Worm (Caenorhabditis elegans): ENCODE data around the gene F54D12.9.
A peak's percentile ranks its signal among the peaks of the same experiment; 100 is the strongest.

F54D12.9 gene

DNA sequence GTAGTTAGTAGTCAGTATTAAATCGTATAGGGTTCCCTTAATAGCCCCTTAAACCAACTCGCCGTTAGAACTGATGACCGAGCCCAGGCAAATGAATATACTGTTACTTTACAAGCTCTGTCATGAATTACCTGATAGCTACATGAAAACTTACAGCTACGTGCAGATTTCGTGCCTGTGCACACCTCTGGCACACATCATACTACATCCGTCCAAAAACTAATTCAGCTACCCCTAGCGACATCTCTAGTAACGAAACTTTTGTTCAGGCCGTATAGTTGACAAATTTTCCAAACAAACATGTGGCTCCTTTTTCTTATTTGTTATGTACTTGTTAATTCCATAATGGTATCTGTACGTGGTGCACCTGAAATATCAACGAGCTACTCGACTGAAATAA is 18.6 kb upstream of the F54D12.9 start, which contains the start of gene F54D12.1:
Gene F54D12.1, plus strand, starts transcription at position 301 of the 400 bp plus-strand sequence.
- TF ChIP-seq skn-1 (tag; optimal IDR thresholded peaks at IDR 0.05) (no peak), mdl-1 (tag; optimal IDR thresholded peaks at IDR 0.05) (no peak), aly-2 (tag; optimal IDR thresholded peaks at IDR 0.05) (no peak), ceh-8 (GFP tag; optimal IDR thresholded peaks at IDR 0.05) (no peak), nhr-47 (tag; optimal IDR thresholded peaks at IDR 0.05) (no peak), lir-3 (tag; optimal IDR thresholded peaks at IDR 0.05; ENCODE audit: poor library complexity) (no peak), zip-4 (GFP tag; optimal IDR thresholded peaks at IDR 0.05) (no peak), lin-15B (tag; optimal IDR thresholded peaks at IDR 0.05) (no peak), nhr-85 (tag) (no peak), ztf-4 (tag; optimal IDR thresholded peaks at IDR 0.05) (no peak), rnt-1 (tag; optimal IDR thresholded peaks at IDR 0.05) (no peak), fkh-8 (tag; optimal IDR thresholded peaks at IDR 0.05) (no peak), fkh-10 (GFP tag; optimal IDR thresholded peaks at IDR 0.05) (no peak), mab-9 (GFP tag; IDR thresholded peaks at IDR 0.05) (no peak), nhr-71 (tag; optimal IDR thresholded peaks at IDR 0.05) (no peak), grh-1 (GFP tag; IDR thresholded peaks at IDR 0.05) (no peak), ets-5 (GFP tag; IDR thresholded peaks at IDR 0.05) (no peak), xbp-1 (tag; optimal IDR thresholded peaks at IDR 0.05) (no peak), nhr-12 (tag; optimal IDR thresholded peaks at IDR 0.05) (no peak), egl-27 (tag; optimal IDR thresholded peaks at IDR 0.05) (no peak)

DNA sequence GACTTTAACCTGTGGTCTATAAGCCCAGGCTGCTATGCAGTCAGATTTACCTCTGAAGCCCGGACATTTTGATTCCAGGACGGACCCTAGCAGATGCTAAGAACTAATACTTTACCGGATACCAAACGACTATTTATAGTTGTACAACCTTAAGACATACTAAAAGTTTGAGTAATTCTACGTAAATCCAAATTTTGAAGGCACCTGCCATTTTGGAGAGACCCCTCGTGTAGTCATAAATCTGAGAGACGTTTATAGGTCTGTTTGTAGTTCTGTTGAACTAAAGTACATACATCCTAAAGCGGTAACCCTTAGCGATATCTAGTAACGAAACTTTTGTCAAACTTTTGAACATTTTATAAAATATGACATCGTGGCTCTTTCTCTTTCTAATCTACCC is 16.9 kb upstream of the F54D12.9 start, which contains the start of gene F54D12.2:
Gene F54D12.2, plus strand, starts transcription at position 301 of the 400 bp plus-strand sequence.
- TF ChIP-seq egl-13 (tag; optimal IDR thresholded peaks at IDR 0.05), result no peak
- no peak for TF ChIP-seq irx-1 (tag; optimal IDR thresholded peaks at IDR 0.05)
- no peak for TF ChIP-seq pag-3 (tag; optimal IDR thresholded peaks at IDR 0.05; ENCODE audit: borderline replicate concordance, insufficient read depth)
- no peak for TF ChIP-seq ets-5 (GFP tag; IDR thresholded peaks at IDR 0.05)
- TF ChIP-seq hpl-2 (GFP tag; optimal IDR thresholded peaks at IDR 0.05), result no peak
- TF ChIP-seq dsc-1 (tag; optimal IDR thresholded peaks at IDR 0.05), result no peak
- TF ChIP-seq ceh-88 (GFP tag; IDR thresholded peaks at IDR 0.05), result no peak

DNA sequence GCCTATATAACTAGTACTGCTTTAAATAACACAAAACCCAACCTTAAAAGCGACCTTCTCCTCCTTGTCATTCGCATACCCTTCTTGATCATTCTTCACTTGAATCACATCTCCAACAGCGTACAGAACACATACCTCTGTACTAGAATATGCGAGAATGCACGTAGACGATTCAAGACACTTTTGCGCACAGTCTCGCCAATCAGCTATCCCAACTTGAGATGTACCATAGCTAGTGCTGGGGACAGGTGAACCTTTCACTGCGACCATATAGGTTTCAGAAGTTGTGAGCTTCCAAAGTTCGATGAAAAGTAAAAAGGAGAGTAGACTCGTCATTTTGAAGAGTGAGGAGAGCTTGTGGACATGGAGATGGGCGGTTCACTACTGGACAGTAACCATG is 16.2 kb upstream of the F54D12.9 start, which contains the start of gene F54D12.8:
Gene F54D12.8, minus strand, starts transcription at position 336 of the 400 bp plus-strand sequence.
- TF ChIP-seq nhr-237 (tag; optimal IDR thresholded peaks at IDR 0.05), result no peak
- TF ChIP-seq rnt-1 (tag; optimal IDR thresholded peaks at IDR 0.05), result no peak
- TF ChIP-seq C04F5.9 (tag; optimal IDR thresholded peaks at IDR 0.05), result no peak
- TF ChIP-seq lin-13 (GFP tag; optimal IDR thresholded peaks at IDR 0.05), result no peak
- TF ChIP-seq pax-3 (tag; optimal IDR thresholded peaks at IDR 0.05), result no peak
- TF ChIP-seq nhr-20 (tag; optimal IDR thresholded peaks at IDR 0.05), result no peak
- no peak for TF ChIP-seq mdl-1 (tag; optimal IDR thresholded peaks at IDR 0.05)
- no peak for TF ChIP-seq tlp-1 (tag; optimal IDR thresholded peaks at IDR 0.05)
- no peak for TF ChIP-seq alr-1 (tag; optimal IDR thresholded peaks at IDR 0.05; ENCODE audit: borderline replicate concordance)
- TF ChIP-seq nhr-12 (tag; optimal IDR thresholded peaks at IDR 0.05), result no peak
- no peak for TF ChIP-seq lin-39 (tag; optimal IDR thresholded peaks at IDR 0.05)
- TF ChIP-seq aha-1 (tag; optimal IDR thresholded peaks at IDR 0.05), result no peak
- TF ChIP-seq jun-1 (tag; optimal IDR thresholded peaks at IDR 0.05), result no peak
- no peak for TF ChIP-seq nhr-19 (GFP tag; conservative IDR thresholded peaks at IDR 0.05)

ce11 chrII:1386478-1386877 is 5.0 kb upstream of the F54D12.9 start, which contains the start of gene aat-7:
aat-7 (plus strand) TSS chrII:1386870.
- TF ChIP-seq nhr-90 (tag; optimal IDR thresholded peaks at IDR 0.05; ENCODE audit: poor library complexity) (peak; percentile 3), elt-2 (tag; optimal IDR thresholded peaks at IDR 0.05) (peak; percentile 89), lin-35 (GFP tag; optimal IDR thresholded peaks at IDR 0.05) (no peak), pqm-1 (tag; optimal IDR thresholded peaks at IDR 0.05) (peak; percentile 74), unc-62 (GFP tag; optimal IDR thresholded peaks at IDR 0.05) (no peak), ceh-8 (GFP tag; optimal IDR thresholded peaks at IDR 0.05) (no peak)

Data from whole organism, L1 larva.